Fruit fly (Drosophila melanogaster): Measurements from ENCODE around the gene ovo.

Gene ovo

dm6 chrX:5093924-5094323 lies 45.9 kb downstream of the ovo start (continued):
- TF ChIP-seq z (GFP tag; IDR thresholded peaks at IDR 0.05) (no peak), CG30431 (GFP tag; optimal IDR thresholded peaks at IDR 0.05) (peak; percentile 45), Dek (tag; optimal IDR thresholded peaks at IDR 0.05) (peak; percentile 70), crc (GFP tag; optimal IDR thresholded peaks at IDR 0.05) (peak; percentile 54), NfI (GFP tag; optimal IDR thresholded peaks at IDR 0.05) (peak; percentile 72), Hand (GFP tag; optimal IDR thresholded peaks at IDR 0.05) (peak; percentile 81), CG31388 (GFP tag; optimal IDR thresholded peaks at IDR 0.05) (peak; percentile 30), CG12071 (GFP tag; optimal IDR thresholded peaks at IDR 0.05) (peak; percentile 68), CG14965 (GFP tag; optimal IDR thresholded peaks at IDR 0.05; ENCODE audit: borderline replicate concordance) (no peak), lilli (GFP tag; optimal IDR thresholded peaks at IDR 0.05) (peak; percentile 53), CG11456 (GFP tag; IDR thresholded peaks at IDR 0.05) (peak; percentile 68; the same call in 2 of the 3 replicates), CG17328 (GFP tag; IDR thresholded peaks at IDR 0.05) (peak; percentile 74), CG10565 (GFP tag; optimal IDR thresholded peaks at IDR 0.05) (no peak), lov (optimal IDR thresholded peaks at IDR 0.05) (no peak), lov (GFP tag; IDR thresholded peaks at IDR 0.05) (0 out of 3 replicates have a peak, but pooled peaks have one; percentile 52), CG34422 (GFP tag; IDR thresholded peaks at IDR 0.05) (peak; percentile 56; the same call in 1 of the 3 replicates), CG3838 (GFP tag; optimal IDR thresholded peaks at IDR 0.05) (no peak), Dll (GFP tag; IDR thresholded peaks at IDR 0.05; ENCODE audit: partially characterized antibody) (no peak), CG43689 (GFP tag; IDR thresholded peaks at IDR 0.05) (0 out of 2 replicates have a peak, but pooled peaks have one; percentile 23), CG7987 (GFP tag; optimal IDR thresholded peaks at IDR 0.05) (no peak), CG12104 (GFP tag; optimal IDR thresholded peaks at IDR 0.05) (peak; percentile 35), Lim3 (GFP tag; IDR thresholded peaks at IDR 0.05) (no peak), oc (tag; optimal IDR thresholded peaks at IDR 0.05) (peak; percentile 48), sna (GFP tag; IDR thresholded peaks at IDR 0.05; ENCODE audit: partially characterized antibody) (no peak), stc (GFP tag; IDR thresholded peaks at IDR 0.05) (peak; percentile 75; the same call in 1 of the 2 replicates), CG17385 (GFP tag; optimal IDR thresholded peaks at IDR 0.05) (peak; percentile 64), CG14667 (GFP tag; IDR thresholded peaks at IDR 0.05) (peak; percentile 39; the same call in 1 of the 2 replicates), dysf (GFP tag; IDR thresholded peaks at IDR 0.05) (peak; percentile 79), CG2712 (tag; optimal IDR thresholded peaks at IDR 0.05) (peak; percentile 65), Bgb (GFP tag; IDR thresholded peaks at IDR 0.05; ENCODE audit: partially characterized antibody) (no peak), ash1 (GFP tag; optimal IDR thresholded peaks at IDR 0.05) (no peak), CG14441 (GFP tag; IDR thresholded peaks at IDR 0.05) (peak; percentile 59), CG8359 (GFP tag; optimal IDR thresholded peaks at IDR 0.05; ENCODE audit: borderline replicate concordance) (peak; percentile 44), Xrp1 (GFP tag; IDR thresholded peaks at IDR 0.05) (peak; percentile 81), fd64A (GFP tag; optimal IDR thresholded peaks at IDR 0.05) (peak; percentile 13), Hr78 (GFP tag; optimal IDR thresholded peaks at IDR 0.05) (peak in 1 of 2 experiments; percentile 24), CG9727 (GFP tag; optimal IDR thresholded peaks at IDR 0.05) (peak; percentile 68), H2.0 (GFP tag; IDR thresholded peaks at IDR 0.05) (peak; percentile 60), Fer1 (GFP tag; optimal IDR thresholded peaks at IDR 0.05) (peak; percentile 84), rib (GFP tag; IDR thresholded peaks at IDR 0.05) (peak; percentile 59; the same call in 1 of the 2 replicates), CG14860 (GFP tag; IDR thresholded peaks at IDR 0.05; ENCODE audit: partially characterized antibody) (no peak), Lhr (GFP tag; optimal IDR thresholded peaks at IDR 0.05) (peak; percentile 18), CG31441 (GFP tag; IDR thresholded peaks at IDR 0.05) (peak; percentile 71), da (GFP tag; optimal IDR thresholded peaks at IDR 0.05) (no peak), ranshi (GFP tag; IDR thresholded peaks at IDR 0.05) (peak; percentile 71), Med (GFP tag) (peak; percentile 94), Hmx (GFP tag; optimal IDR thresholded peaks at IDR 0.05) (no peak), dati (GFP tag; IDR thresholded peaks at IDR 0.05) (peak; percentile 50; the same call in 1 of the 2 replicates), bab2 (GFP tag; optimal IDR thresholded peaks at IDR 0.05) (peak; percentile 58), CG12236 (GFP tag; optimal IDR thresholded peaks at IDR 0.05) (no peak), CkIIα-i1 (GFP tag; IDR thresholded peaks at IDR 0.05) (no peak)

Data from whole organism, embryonic.